Worm (Caenorhabditis elegans) whole organism, L3 larva: ENCODE results near the gene atic-1.

Experiments used
- ama-1 ChIP-seq: fragments of 150-350 bp; optimal IDR thresholded peaks from 2 replicates; lab custom pipeline; 2018
- ceh-82 ChIP-seq: fragments of 150-350 bp; optimal IDR thresholded peaks from 2 replicates; lab custom pipeline; 2014; ENCODE audit warnings: missing biosample characterization, missing genetic modification characterization
- daf-12 ChIP-seq: fragments of 150-350 bp; optimal IDR thresholded peaks from 2 replicates; lab custom pipeline; 2014; ENCODE audit warnings: missing biosample characterization, missing genetic modification reagents, missing genetic modification characterization
- elt-2 ChIP-seq: sonication (generic microtip); optimal IDR thresholded peaks from 2 replicates; lab custom pipeline; 2016; ENCODE audit warnings: missing genetic modification reagents, mild to moderate bottlenecking, missing genetic modification characterization, missing compliant biosample characterization
- fos-1 ChIP-seq: fragments of 150-350 bp; optimal IDR thresholded peaks from 2 replicates; lab custom pipeline; 2014; ENCODE audit warnings: missing biosample characterization, missing genetic modification characterization
- nhr-12 ChIP-seq: fragments of 150-350 bp; optimal IDR thresholded peaks from 2 replicates; lab custom pipeline; 2014; ENCODE audit warnings: missing biosample characterization, missing genetic modification characterization
- nhr-77 ChIP-seq: fragments of 150-350 bp; optimal IDR thresholded peaks from 2 replicates; lab custom pipeline; 2014; ENCODE audit warnings: missing biosample characterization, missing genetic modification characterization
- pha-4 ChIP-seq: fragments of 150-350 bp; optimal IDR thresholded peaks from 2 replicates; lab custom pipeline; 2014; ENCODE audit warnings: missing biosample characterization, missing genetic modification reagents, missing genetic modification characterization
- unc-39 ChIP-seq: sonication (generic microtip); optimal IDR thresholded peaks from 4 replicates; lab custom pipeline; 2017; ENCODE audit warnings: missing biosample characterization, missing genetic modification characterization
- zag-1 ChIP-seq: fragments of 150-350 bp; optimal IDR thresholded peaks from 2 replicates; lab custom pipeline; 2014; ENCODE audit warnings: missing biosample characterization, missing genetic modification characterization

DNA sequence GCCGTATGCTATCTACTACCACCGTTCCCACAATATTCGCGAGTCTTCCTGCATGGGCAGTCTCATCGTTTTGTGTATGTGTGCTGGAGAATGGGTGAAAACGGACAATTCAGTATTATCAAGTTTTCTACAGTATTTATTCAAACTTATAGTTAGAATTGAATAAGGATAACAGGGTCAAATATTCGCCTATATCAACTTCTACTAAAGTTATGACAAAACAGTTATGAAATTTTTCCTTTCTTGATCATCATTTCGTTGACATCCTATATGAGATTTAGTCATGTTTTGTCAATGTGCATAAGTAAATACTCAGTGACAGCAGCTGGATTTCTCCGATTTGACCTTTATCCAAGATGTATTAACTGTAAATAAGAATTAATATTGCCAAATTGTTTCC, 30.5 kb upstream of the atic-1 start:
- TF ChIP-seq ceh-82 (tag; lab: Kevin White, UChicago): no peak
- TF ChIP-seq fos-1 (tag; lab: Kevin White, UChicago): no peak
- TF ChIP-seq zag-1 (tag; lab: Kevin White, UChicago): no peak
- TF ChIP-seq elt-2: no peak
- no peak for TF ChIP-seq daf-12
- no peak for TF ChIP-seq nhr-77 (tag; lab: Kevin White, UChicago)
- TF ChIP-seq nhr-12 (tag; lab: Kevin White, UChicago): no peak
- no peak for TF ChIP-seq unc-39 (tag; lab: Kevin White, UChicago)
- TF ChIP-seq ama-1 (lab: Kevin White, UChicago): no peak
- no peak for TF ChIP-seq pha-4 (tag; lab: Kevin White, UChicago)
